Worm (Caenorhabditis elegans) whole organism, L4 larva: ENCODE data around the gene F44E5.15.

Experiments
- T26A8.4 ChIP-seq: fragments of 200-800 bp; sonication (Bioruptor generic); IDR thresholded peaks from 2 replicates; pipeline ENCODE4 v1.3.6; 2022; ENCODE audit warnings: missing genetic modification characterization, missing compliant biosample characterization
- ceh-20 ChIP-seq: fragments of 200-800 bp; sonication (Bioruptor generic); IDR thresholded peaks from 2 replicates; pipeline ENCODE4 v1.3.6; 2022; ENCODE audit warnings: missing genetic modification reagents, missing genetic modification characterization, missing compliant biosample characterization
- ces-1 ChIP-seq: fragments of 150-350 bp; sonication (generic microtip); optimal IDR thresholded peaks from 4 replicates; lab custom pipeline; 2014; ENCODE audit warnings: missing biosample characterization, missing genetic modification reagents, missing genetic modification characterization
- daf-12 ChIP-seq: fragments of 150-350 bp; optimal IDR thresholded peaks from 2 replicates; lab custom pipeline; 2014; ENCODE audit warnings: missing biosample characterization, missing genetic modification reagents, missing genetic modification characterization
- daf-16 ChIP-seq, 3 experiments: sonication (generic microtip); optimal IDR thresholded peaks; 2 replicates each; lab custom pipeline; 2016 to 2017; ENCODE audit warnings: missing genetic modification characterization in 3 of 3, missing genetic modification reagents in 3 of 3, mild to moderate bottlenecking in 2 of 3, missing compliant biosample characterization in 2 of 3, missing biosample characterization in 1 of 3, moderate library complexity in 1 of 3
- dpl-1 ChIP-seq: fragments of 150-350 bp; optimal IDR thresholded peaks from 2 replicates; lab custom pipeline; 2014; ENCODE audit warnings: missing biosample characterization, missing genetic modification reagents, missing genetic modification characterization
- fos-1 ChIP-seq: fragments of 150-350 bp; optimal IDR thresholded peaks from 2 replicates; lab custom pipeline; 2014; ENCODE audit warnings: missing biosample characterization, missing genetic modification characterization
- lin-39 ChIP-seq: fragments of 150-350 bp; optimal IDR thresholded peaks from 2 replicates; lab custom pipeline; 2014; ENCODE audit warnings: missing biosample characterization, missing genetic modification reagents, missing genetic modification characterization
- lir-3 ChIP-seq: sonication (generic microtip); optimal IDR thresholded peaks from 2 replicates; lab custom pipeline; 2016; ENCODE audit warnings: mild to moderate bottlenecking, missing genetic modification characterization, missing compliant biosample characterization
- nhr-11 ChIP-seq: fragments of 150-350 bp; optimal IDR thresholded peaks from 2 replicates; lab custom pipeline; 2014; ENCODE audit warnings: missing biosample characterization, missing genetic modification characterization
- tag-97 ChIP-seq: fragments of 200-800 bp; sonication (Bioruptor generic); IDR thresholded peaks from 2 replicates; pipeline ENCODE4 v1.3.6; 2022; ENCODE audit warnings: missing genetic modification characterization, missing compliant biosample characterization
- ztf-11 ChIP-seq: fragments of 150-350 bp; optimal IDR thresholded peaks from 2 replicates; lab custom pipeline; 2014; ENCODE audit warnings: missing biosample characterization, missing genetic modification characterization

DNA sequence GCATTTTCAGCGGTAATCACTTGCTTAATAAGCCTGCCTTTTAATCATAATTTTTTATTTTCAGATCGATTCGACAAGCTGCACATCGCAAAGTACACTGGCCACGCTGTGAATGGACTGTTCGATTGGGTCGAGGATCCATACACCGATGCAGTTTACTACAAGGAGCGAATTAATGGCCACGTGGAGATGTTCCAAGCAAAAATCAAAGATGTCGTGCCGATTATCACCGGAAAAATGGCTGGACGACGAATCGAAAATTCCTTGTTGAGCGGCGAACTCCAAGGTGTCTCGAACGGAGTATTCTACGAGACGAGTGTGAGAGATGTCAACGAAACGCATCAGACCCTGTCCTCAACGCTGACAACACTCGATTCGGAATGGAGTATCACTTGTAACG lies 45.0 kb upstream of the F44E5.15 start:
- no peak for TF ChIP-seq dpl-1 (GFP tag; lab: Kevin White, UChicago)
- TF ChIP-seq daf-12 (tag; lab: Kevin White, UChicago), result no peak
- no peak for TF ChIP-seq fos-1
- no peak for TF ChIP-seq nhr-11
- TF ChIP-seq ceh-20 (GFP tag; lab: Robert Waterston, UW), result no peak
- no peak for TF ChIP-seq daf-16 (GFP tag; optimal IDR thresholded peaks at IDR 0.05; lab: Kevin White, UChicago)
- no peak for TF ChIP-seq daf-16 (tag; optimal IDR thresholded peaks at IDR 0.05; lab: Kevin White, UChicago)
- TF ChIP-seq tag-97 (GFP tag; lab: Robert Waterston, UW), result no peak
- no peak for TF ChIP-seq lir-3
- no peak for TF ChIP-seq lin-39 (tag; lab: Kevin White, UChicago)
- TF ChIP-seq ces-1 (GFP tag; lab: Kevin White, UChicago), result no peak
- no peak for TF ChIP-seq T26A8.4 (GFP tag; lab: Robert Waterston, UW)
- TF ChIP-seq ztf-11 (tag; lab: Kevin White, UChicago), result no peak
